Worm (Caenorhabditis elegans): ENCODE data around the gene ubc-7.

DNA sequence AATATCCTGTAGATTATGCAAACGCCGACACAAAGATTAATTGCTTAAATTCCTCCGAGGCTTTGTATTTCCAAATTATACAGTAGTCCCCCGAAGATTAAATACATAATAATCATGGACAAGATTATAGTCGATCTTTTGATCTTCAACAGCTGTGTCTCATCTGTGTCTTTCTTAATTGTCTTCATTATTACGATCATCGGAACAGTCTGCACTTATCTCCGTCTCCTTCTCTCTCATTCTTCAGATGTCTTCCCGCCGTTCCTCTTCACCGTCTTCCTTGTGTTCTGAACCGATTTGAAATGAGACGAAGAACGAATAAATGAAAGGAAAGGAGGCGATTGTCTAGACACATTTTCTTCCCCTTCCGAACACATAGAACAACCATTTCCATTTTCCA lies 30.2 kb upstream of the ubc-7 start:
- TF ChIP-seq him-1 (tag; optimal IDR thresholded peaks at IDR 0.05) (no peak), dao-5 (tag; optimal IDR thresholded peaks at IDR 0.05) (no peak)
